Worm (Caenorhabditis elegans) whole organism, L4 larva: ENCODE data around the gene F49F1.14.

Source experiments
- F26F4.8 ChIP-seq: fragments of 200-800 bp; sonication (Bioruptor generic); conservative IDR thresholded peaks from 2 replicates; pipeline ENCODE4 v1.3.6; 2022; ENCODE audit warnings: missing genetic modification characterization, missing compliant biosample characterization
- F37D6.2 ChIP-seq: sonication (generic microtip); optimal IDR thresholded peaks from 2 replicates; lab custom pipeline; 2016; ENCODE audit warnings: mild to moderate bottlenecking, missing genetic modification characterization, missing compliant biosample characterization
- hmg-1.1 ChIP-seq: fragments of 200-800 bp; sonication (Bioruptor generic); IDR thresholded peaks from 2 replicates; pipeline ENCODE4 v1.3.6; 2022; ENCODE audit warnings: missing genetic modification reagents, missing genetic modification characterization, missing compliant biosample characterization
- pha-4 ChIP-seq, 2 experiments: fragments of 150-350 bp in 1 of 2; fragments of 200-800 bp in 1 of 2; sonication (Bioruptor generic) in 1 of 2; IDR thresholded peaks in 1 of 2; optimal IDR thresholded peaks in 1 of 2; 2 replicates each; pipeline versions ENCODE4 v1.3.6 to Lab custom; 2014 to 2022; ENCODE audit warnings: missing genetic modification characterization in 2 of 2, missing genetic modification reagents in 2 of 2, missing biosample characterization in 1 of 2, missing compliant biosample characterization in 1 of 2
- snpc-1.2 ChIP-seq: fragments of 200-800 bp; sonication (Bioruptor generic); IDR thresholded peaks from 2 replicates; pipeline ENCODE4 v1.3.6; 2022; ENCODE audit warnings: missing genetic modification reagents, missing genetic modification characterization, missing compliant biosample characterization

DNA sequence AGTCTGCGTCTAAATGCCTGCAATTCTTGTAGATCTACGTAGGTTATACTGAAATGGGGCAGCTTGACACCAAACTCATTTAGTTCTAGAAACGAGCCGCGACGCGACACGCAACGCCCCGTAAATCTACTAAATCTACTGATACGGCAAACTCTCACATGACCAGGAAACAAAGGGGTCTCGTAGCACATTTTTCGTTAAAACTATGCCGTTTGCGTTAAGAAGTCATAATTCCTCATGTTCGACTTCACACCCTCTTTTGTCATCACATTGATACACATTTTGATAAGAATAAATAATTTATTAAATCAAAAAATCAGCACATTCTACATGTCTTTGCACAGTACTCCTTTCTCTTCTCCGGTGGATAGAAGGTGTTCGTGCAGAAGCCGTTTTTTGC lies 8.8 kb upstream of the F49F1.14 start:
- no peak for TF ChIP-seq F26F4.8
- no peak for TF ChIP-seq pha-4 (GFP tag; IDR thresholded peaks at IDR 0.05; lab: Robert Waterston, UW)
- no peak for TF ChIP-seq pha-4 (tag; optimal IDR thresholded peaks at IDR 0.05; lab: Kevin White, UChicago)
- no peak for TF ChIP-seq snpc-1.2 (GFP tag; lab: Robert Waterston, UW)
- no peak for TF ChIP-seq hmg-1.1 (GFP tag; lab: Robert Waterston, UW)
- TF ChIP-seq F37D6.2 (tag; lab: Kevin White, UChicago) = no peak
